Worm (Caenorhabditis elegans) whole organism, young adult: ENCODE results near the gene cest-1.2.
A peak's percentile ranks its signal among the peaks of the same experiment; 100 is the strongest.

Source experiments
- F39B2.1 ChIP-seq: fragments of 200-800 bp; sonication (Bioruptor generic); IDR thresholded peaks from 2 replicates; pipeline ENCODE4 v1.3.6; 2022; ENCODE audit warnings: missing genetic modification reagents, missing genetic modification characterization, missing compliant biosample characterization
- F57A8.1 ChIP-seq: fragments of 200-800 bp; sonication (Bioruptor generic); optimal IDR thresholded peaks from 2 replicates; lab custom pipeline; 2018; ENCODE audit warnings: mild to moderate bottlenecking, missing genetic modification characterization, moderate library complexity, missing compliant biosample characterization
- K11D2.4 ChIP-seq: fragments of 200-800 bp; sonication (Bioruptor generic); IDR thresholded peaks from 2 replicates; pipeline ENCODE4 v1.3.6; 2022; ENCODE audit warnings: missing genetic modification reagents, missing genetic modification characterization, missing compliant biosample characterization
- Y53G8AR.9 ChIP-seq: fragments of 200-800 bp; sonication (Bioruptor generic); conservative IDR thresholded peaks from 2 replicates; pipeline ENCODE4 v1.3.6; 2022; ENCODE audit warnings: missing genetic modification reagents, missing genetic modification characterization, missing compliant biosample characterization
- aptf-3 ChIP-seq: fragments of 200-800 bp; sonication (Bioruptor generic); IDR thresholded peaks from 2 replicates; pipeline ENCODE4 v1.3.6; 2022; ENCODE audit warnings: missing genetic modification characterization, missing compliant biosample characterization
- atf-7 ChIP-seq: sonication (generic microtip); optimal IDR thresholded peaks from 2 replicates; lab custom pipeline; 2017; ENCODE audit warnings: mild to moderate bottlenecking, missing genetic modification characterization, missing compliant biosample characterization
- athp-1 ChIP-seq: sonication (generic microtip); optimal IDR thresholded peaks from 2 replicates; lab custom pipeline; 2017; ENCODE audit warnings: mild to moderate bottlenecking, missing genetic modification characterization, missing compliant biosample characterization
- attf-5 ChIP-seq: fragments of 200-800 bp; sonication (Bioruptor generic); optimal IDR thresholded peaks from 2 replicates; lab custom pipeline; 2018; ENCODE audit warnings: mild to moderate bottlenecking, missing genetic modification characterization, missing compliant biosample characterization
- cebp-1 ChIP-seq, 2 experiments: fragments of 200-800 bp in 1 of 2; sonication (Bioruptor generic) in 1 of 2; sonication (generic microtip) in 1 of 2; IDR thresholded peaks in 1 of 2; optimal IDR thresholded peaks in 1 of 2; 2 replicates each; pipeline versions ENCODE4 v1.3.6 to Lab custom; 2017 to 2022; ENCODE audit warnings: missing compliant biosample characterization in 2 of 2, missing genetic modification characterization in 2 of 2, mild to moderate bottlenecking in 1 of 2, missing genetic modification reagents in 1 of 2, moderate library complexity in 1 of 2
- ceh-100 ChIP-seq: fragments of 200-800 bp; sonication (Bioruptor generic); IDR thresholded peaks from 2 replicates; pipeline ENCODE4 v1.3.6; 2022; ENCODE audit warnings: missing genetic modification reagents, missing genetic modification characterization, missing compliant biosample characterization
- ceh-58 ChIP-seq: fragments of 200-800 bp; sonication (Bioruptor generic); IDR thresholded peaks from 2 replicates; pipeline ENCODE4 v1.3.6; 2022; ENCODE audit warnings: missing genetic modification characterization, missing compliant biosample characterization
- egl-18 ChIP-seq: fragments of 200-800 bp; sonication (Bioruptor generic); IDR thresholded peaks from 2 replicates; pipeline ENCODE4 v1.3.6; 2022; ENCODE audit warnings: missing genetic modification reagents, missing genetic modification characterization, missing compliant biosample characterization
- egrh-3 ChIP-seq: fragments of 200-800 bp; sonication (Bioruptor generic); IDR thresholded peaks from 2 replicates; pipeline ENCODE4 v1.3.6; 2022; ENCODE audit warnings: missing genetic modification reagents, missing genetic modification characterization, missing compliant biosample characterization
- hsf-1 ChIP-seq: fragments of 200-800 bp; sonication (Bioruptor generic); IDR thresholded peaks from 2 replicates; pipeline ENCODE4 v1.3.6; 2022; ENCODE audit warnings: missing genetic modification reagents, missing genetic modification characterization, missing compliant biosample characterization
- lir-1 ChIP-seq: fragments of 200-800 bp; sonication (Bioruptor generic); conservative IDR thresholded peaks from 2 replicates; pipeline ENCODE4 v1.3.6; 2022; ENCODE audit warnings: missing genetic modification reagents, missing genetic modification characterization, missing compliant biosample characterization
- lsy-27 ChIP-seq: sonication (generic microtip); optimal IDR thresholded peaks from 2 replicates; lab custom pipeline; 2017; ENCODE audit warnings: missing genetic modification characterization, mild to moderate bottlenecking, missing compliant biosample characterization, antibody characterized with exemption, missing genotype, borderline replicate concordance; ENCODE audit not compliant: insufficient read depth
- madf-3 ChIP-seq: fragments of 200-800 bp; sonication (Bioruptor generic); IDR thresholded peaks from 2 replicates; pipeline ENCODE4 v1.3.6; 2022; ENCODE audit warnings: missing genetic modification reagents, missing genetic modification characterization, missing compliant biosample characterization
- madf-6 ChIP-seq: fragments of 200-800 bp; sonication (Bioruptor generic); IDR thresholded peaks from 2 replicates; pipeline ENCODE4 v1.3.6; 2022; ENCODE audit warnings: missing genetic modification reagents, missing genetic modification characterization, missing compliant biosample characterization
- madf-8 ChIP-seq: fragments of 200-800 bp; sonication (Bioruptor generic); conservative IDR thresholded peaks from 2 replicates; pipeline ENCODE4 v1.3.6; 2022; ENCODE audit warnings: missing genetic modification reagents, missing genetic modification characterization, missing compliant biosample characterization
- mcd-1 ChIP-seq: fragments of 200-800 bp; sonication (Bioruptor generic); IDR thresholded peaks from 2 replicates; pipeline ENCODE4 v1.3.6; 2022; ENCODE audit warnings: missing genetic modification reagents, missing genetic modification characterization, missing compliant biosample characterization
- mes-4 ChIP-seq: sonication (generic microtip); optimal IDR thresholded peaks from 2 replicates; lab custom pipeline; 2016; ENCODE audit warnings: missing genotype, missing genetic modification characterization, missing compliant biosample characterization
- nhr-80 ChIP-seq: sonication (generic microtip); optimal IDR thresholded peaks from 2 replicates; lab custom pipeline; 2016; ENCODE audit warnings: missing genetic modification characterization, missing compliant biosample characterization
- sea-2 ChIP-seq: fragments of 200-800 bp; sonication (Bioruptor generic); IDR thresholded peaks from 2 replicates; pipeline ENCODE4 v1.3.6; 2022; ENCODE audit warnings: missing genetic modification characterization, missing compliant biosample characterization
- snpc-1.1 ChIP-seq: sonication (generic microtip); optimal IDR thresholded peaks from 2 replicates; lab custom pipeline; 2017; ENCODE audit warnings: missing genetic modification characterization, mild to moderate bottlenecking, missing compliant biosample characterization, antibody characterized with exemption, moderate library complexity, missing genotype, missing genetic modification reagents; ENCODE audit not compliant: insufficient read depth
- snpc-4 ChIP-seq, 5 experiments: fragments of 150-350 bp in 1 of 5; sonication (generic microtip) in 4 of 5; optimal IDR thresholded peaks; 2 replicates each; lab custom pipeline; 2014 to 2018; ENCODE audit warnings: missing genetic modification characterization in 5 of 5, missing biosample characterization in 3 of 5, antibody characterized with exemption in 2 of 5, mild to moderate bottlenecking in 2 of 5, missing compliant biosample characterization in 2 of 5, missing genotype in 2 of 5, moderate library complexity in 2 of 5, missing genetic modification reagents in 1 of 5
- tbp1 ChIP-seq: fragments of 200-800 bp; sonication (Bioruptor generic); optimal IDR thresholded peaks from 2 replicates; lab custom pipeline; 2018; ENCODE audit warnings: mild to moderate bottlenecking, missing genetic modification characterization, missing compliant biosample characterization
- unc-62 ChIP-seq: fragments of 150-350 bp; optimal IDR thresholded peaks from 2 replicates; lab custom pipeline; 2014; ENCODE audit warnings: missing biosample characterization, missing genetic modification reagents, missing genetic modification characterization
- zim-3 ChIP-seq: sonication (generic microtip); optimal IDR thresholded peaks from 2 replicates; lab custom pipeline; 2017; ENCODE audit warnings: mild to moderate bottlenecking, missing genetic modification characterization, moderate library complexity, missing compliant biosample characterization
- ztf-3 ChIP-seq: fragments of 200-800 bp; sonication (Bioruptor generic); optimal IDR thresholded peaks from 2 replicates; lab custom pipeline; 2018; ENCODE audit warnings: mild to moderate bottlenecking, missing genetic modification characterization, missing compliant biosample characterization

cest-1.2 gene

ce11 chrV:14166630-14167029 lies 6.0 kb upstream of the cest-1.2 start, which contains the start of gene cest-1.1 (continued):
- no peak for TF ChIP-seq snpc-4 (GFP tag; optimal IDR thresholded peaks at IDR 0.05; lab: Kevin White, UChicago)
- no peak for TF ChIP-seq snpc-4 (tag; optimal IDR thresholded peaks at IDR 0.05; lab: Kevin White, UChicago)
- no peak for TF ChIP-seq lir-1 (GFP tag; lab: Robert Waterston, UW)
- TF ChIP-seq ceh-100: no peak

DNA sequence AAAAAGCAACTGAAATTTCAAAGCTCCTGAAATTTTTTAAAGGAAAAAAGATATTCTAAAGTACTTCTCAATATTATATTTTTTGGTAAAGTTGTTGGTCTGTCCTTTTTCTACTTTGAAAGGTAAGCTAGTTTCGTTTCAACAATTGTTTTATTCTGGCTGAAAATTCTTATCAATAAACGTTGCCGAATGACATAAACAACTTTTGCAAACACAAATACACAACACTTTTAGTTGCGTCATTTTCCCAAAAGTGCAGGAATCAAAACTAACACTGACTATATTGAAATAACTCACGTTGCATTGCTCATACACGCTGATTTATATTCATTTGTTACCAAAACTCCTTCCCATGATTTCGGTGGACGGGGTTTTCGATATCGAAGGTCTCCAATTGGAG lies 5.1 kb upstream of the cest-1.2 start:
- TF ChIP-seq lsy-27 (no peak), atf-7 (tag; lab: Kevin White, UChicago) (no peak), sea-2 (GFP tag; lab: Robert Waterston, UW) (no peak), nhr-80 (tag; lab: Kevin White, UChicago) (peak; percentile 11)

ce11 chrV:14162959-14163548 lies 2.4 kb upstream of the cest-1.2 start, which contains the start of gene srd-26:
Gene srd-26 (minus strand): TSS chrV:14163009.
- TF ChIP-seq mcd-1 (GFP tag; lab: Robert Waterston, UW) (no peak), attf-5 (GFP tag; lab: Kevin White, UChicago) (no peak), madf-8 (GFP tag; lab: Robert Waterston, UW) (no peak), tbp1 (GFP tag; lab: Kevin White, UChicago) (no peak), zim-3 (tag; lab: Kevin White, UChicago) (no peak), snpc-1.1 (tag; lab: Kevin White, UChicago) (no peak), F39B2.1 (GFP tag; lab: Robert Waterston, UW) (no peak), K11D2.4 (GFP tag; lab: Robert Waterston, UW) (no peak), Y53G8AR.9 (GFP tag; lab: Robert Waterston, UW) (no peak)

ce11 chrV:14156468-14156867 lies 4.2 kb downstream of the cest-1.2 start, which contains the start of gene AH10.2:
Gene AH10.2 (plus strand): TSS chrV:14156768.
- no peak for TF ChIP-seq madf-6 (GFP tag; lab: Robert Waterston, UW)
- no peak for TF ChIP-seq cebp-1 (GFP tag; IDR thresholded peaks at IDR 0.05; lab: Robert Waterston, UW)
- no peak for TF ChIP-seq cebp-1 (tag; optimal IDR thresholded peaks at IDR 0.05; lab: Kevin White, UChicago)
- no peak for TF ChIP-seq mcd-1 (GFP tag; lab: Robert Waterston, UW)
- no peak for TF ChIP-seq lsy-27
- TF ChIP-seq madf-3 (GFP tag; lab: Robert Waterston, UW): no peak
- no peak for TF ChIP-seq athp-1 (tag; lab: Kevin White, UChicago)
- no peak for TF ChIP-seq F57A8.1 (GFP tag; lab: Kevin White, UChicago)
- TF ChIP-seq ztf-3: no peak

DNA sequence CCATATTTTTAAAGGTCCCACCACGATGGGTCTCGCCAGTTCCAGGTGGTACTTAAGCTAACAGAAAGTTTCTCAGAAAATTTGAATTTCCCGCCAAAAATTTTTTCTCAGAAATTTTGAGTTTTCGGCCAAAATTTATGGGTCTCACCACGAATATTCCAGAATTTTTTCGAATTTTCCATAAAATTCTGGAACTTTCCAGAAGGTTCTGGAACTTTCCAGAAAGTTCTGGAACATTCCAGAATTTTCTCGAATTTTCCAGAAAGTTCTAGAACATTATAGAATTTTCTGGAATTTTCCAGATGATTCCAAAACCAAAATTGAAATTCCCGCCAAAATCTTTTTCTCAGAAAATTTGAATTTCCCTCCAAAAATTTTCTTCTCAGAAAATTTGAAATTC lies 5.5 kb downstream of the cest-1.2 start:
- peak; percentile 94 for TF ChIP-seq hsf-1 (GFP tag; lab: Robert Waterston, UW)

DNA sequence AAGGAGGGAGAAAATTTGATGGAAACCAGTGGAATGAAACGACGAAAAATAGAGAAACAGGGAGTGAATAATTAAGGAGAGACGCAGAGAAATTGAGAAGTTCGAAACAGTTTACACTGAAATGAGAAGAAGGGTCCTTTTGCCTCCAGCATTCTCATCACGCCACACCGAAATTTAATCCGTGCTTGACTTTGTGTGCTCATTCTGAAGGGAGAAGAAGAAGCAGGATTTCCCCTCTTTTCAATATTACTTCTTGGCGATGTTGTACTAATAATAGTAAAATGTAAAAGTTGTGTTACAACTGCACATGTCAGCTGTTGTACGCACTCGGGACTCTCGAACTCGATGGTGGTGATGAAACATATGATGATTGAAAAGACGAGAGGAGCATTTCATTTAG lies 7.0 kb downstream of the cest-1.2 start:
- TF ChIP-seq egl-18 (GFP tag; lab: Robert Waterston, UW): no peak
- TF ChIP-seq mes-4 (tag; lab: Kevin White, UChicago): no peak
- no peak for TF ChIP-seq unc-62
- TF ChIP-seq sea-2 (GFP tag; lab: Robert Waterston, UW): no peak
- no peak for TF ChIP-seq K11D2.4 (GFP tag; lab: Robert Waterston, UW)
- no peak for TF ChIP-seq egrh-3
- no peak for TF ChIP-seq ceh-58
- TF ChIP-seq aptf-3 (GFP tag; lab: Robert Waterston, UW): no peak
